Worm (Caenorhabditis elegans): ENCODE results near the gene arp-11.

- no peak for TF ChIP-seq ceh-30 (tag; optimal IDR thresholded peaks at IDR 0.05)
- TF ChIP-seq elt-4 (tag; optimal IDR thresholded peaks at IDR 0.05), result no peak
- no peak for TF ChIP-seq elt-2 (tag; optimal IDR thresholded peaks at IDR 0.05)
- TF ChIP-seq fkh-10 (GFP tag; optimal IDR thresholded peaks at IDR 0.05), result no peak
- no peak for TF ChIP-seq nhr-11 (tag; optimal IDR thresholded peaks at IDR 0.05)
Measured at ce11 chrIV:7943272-7943671, 41.2 kb upstream of the arp-11 start.
